Worm (Caenorhabditis elegans) whole organism, young adult: ENCODE measurements around the gene F36H1.12.

Source experiments
- B0336.3 ChIP-seq: fragments of 200-800 bp; sonication (Bioruptor generic); IDR thresholded peaks from 2 replicates; pipeline ENCODE4 v1.3.6; 2022; ENCODE audit warnings: missing genetic modification characterization, missing compliant biosample characterization
- akir-1 ChIP-seq: fragments of 200-800 bp; sonication (Bioruptor generic); optimal IDR thresholded peaks from 2 replicates; lab custom pipeline; 2018; ENCODE audit warnings: mild to moderate bottlenecking, missing genetic modification characterization, moderate library complexity, missing compliant biosample characterization
- ama-1 ChIP-seq, 3 experiments: fragments of 150-350 bp in 1 of 3; sonication (generic microtip) in 2 of 3; optimal IDR thresholded peaks; 2 replicates each; lab custom pipeline; 2014 to 2018; ENCODE audit warnings: missing biosample characterization in 2 of 3, missing genetic modification characterization in 2 of 3, missing genetic modification reagents in 2 of 3
- attf-3 ChIP-seq: fragments of 200-800 bp; sonication (Bioruptor generic); conservative IDR thresholded peaks from 2 replicates; pipeline ENCODE4 v1.3.6; 2022; ENCODE audit warnings: missing genetic modification reagents, missing genetic modification characterization, missing compliant biosample characterization
- ceh-27 ChIP-seq: fragments of 200-800 bp; sonication (Bioruptor generic); optimal IDR thresholded peaks from 2 replicates; lab custom pipeline; 2018; ENCODE audit warnings: mild to moderate bottlenecking, missing genetic modification characterization, moderate library complexity, missing compliant biosample characterization
- ceh-40 ChIP-seq: fragments of 200-800 bp; sonication (Bioruptor generic); IDR thresholded peaks from 2 replicates; pipeline ENCODE4 v1.3.6; 2022; ENCODE audit warnings: missing genetic modification characterization, missing compliant biosample characterization
- dpl-1 ChIP-seq: fragments of 150-350 bp; optimal IDR thresholded peaks from 2 replicates; lab custom pipeline; 2014; ENCODE audit warnings: missing biosample characterization, missing genetic modification reagents, missing genetic modification characterization
- fkh-3 ChIP-seq: sonication (generic microtip); optimal IDR thresholded peaks from 2 replicates; lab custom pipeline; 2016; ENCODE audit warnings: mild to moderate bottlenecking, missing genetic modification characterization, missing compliant biosample characterization
- hlh-26 ChIP-seq: fragments of 200-800 bp; sonication (Bioruptor generic); conservative IDR thresholded peaks from 2 replicates; pipeline ENCODE4 v1.3.6; 2022; ENCODE audit warnings: missing genetic modification reagents, missing genetic modification characterization, missing compliant biosample characterization
- let-526 ChIP-seq: fragments of 200-800 bp; sonication (Bioruptor generic); IDR thresholded peaks from 2 replicates; pipeline ENCODE4 v1.3.6; 2022; ENCODE audit warnings: missing genetic modification reagents, missing genetic modification characterization, missing compliant biosample characterization
- lin-26 ChIP-seq: fragments of 200-800 bp; sonication (Bioruptor generic); IDR thresholded peaks from 2 replicates; pipeline ENCODE4 v1.3.6; 2022; ENCODE audit warnings: missing genetic modification reagents, missing genetic modification characterization, missing compliant biosample characterization
- nfya-1 ChIP-seq: sonication (generic microtip); optimal IDR thresholded peaks from 2 replicates; lab custom pipeline; 2017; ENCODE audit warnings: antibody characterized with exemption, missing compliant biosample characterization, missing genetic modification characterization, borderline replicate concordance; ENCODE audit not compliant: insufficient read depth
- ztf-18 ChIP-seq: sonication (generic microtip); optimal IDR thresholded peaks from 2 replicates; lab custom pipeline; 2016; ENCODE audit warnings: missing genotype, mild to moderate bottlenecking, missing genetic modification characterization, missing compliant biosample characterization
- ztf-28 ChIP-seq: fragments of 200-800 bp; sonication (Bioruptor generic); IDR thresholded peaks from 2 replicates; pipeline ENCODE4 v1.3.6; 2022; ENCODE audit warnings: missing genetic modification reagents, missing genetic modification characterization, missing compliant biosample characterization

- TF ChIP-seq lin-26 (GFP tag; lab: Robert Waterston, UW) = peak; percentile 99
- TF ChIP-seq nfya-1 = no peak
- TF ChIP-seq fkh-3 (tag; lab: Kevin White, UChicago) = peak; percentile 96
- TF ChIP-seq hlh-26 (GFP tag; lab: Robert Waterston, UW) = peak; percentile 75; the same call in 1 of the 2 replicates
- TF ChIP-seq let-526 (GFP tag; lab: Robert Waterston, UW) = peak; percentile 85
- no peak for TF ChIP-seq dpl-1 (GFP tag; lab: Kevin White, UChicago)
- peak; percentile 82; the same call in 1 of the 2 replicates for TF ChIP-seq ztf-28
- peak; percentile 92; the same call in 1 of the 2 replicates for TF ChIP-seq ceh-40 (GFP tag; lab: Robert Waterston, UW)
- peak; percentile 90 for TF ChIP-seq B0336.3 (GFP tag; lab: Robert Waterston, UW)
- TF ChIP-seq ama-1 (optimal IDR thresholded peaks at IDR 0.05; lab: Kevin White, UChicago) = peak; percentile 55
- peak; percentile 41 to 76 for TF ChIP-seq ama-1 (GFP tag; optimal IDR thresholded peaks at IDR 0.05; lab: Kevin White, UChicago)
- TF ChIP-seq akir-1 (GFP tag; lab: Kevin White, UChicago) = peak; percentile 60
- peak; percentile 85 for TF ChIP-seq ceh-27
- TF ChIP-seq attf-3 = peak; percentile 68
- peak; percentile 82 for TF ChIP-seq ztf-18 (tag; lab: Kevin White, UChicago)
Measured at ce11 chrIV:11025941-11026340, 27.6 kb downstream of the F36H1.12 start.
